Worm (Caenorhabditis elegans) whole organism, young adult: ENCODE results near the gene F26G5.1.

Experiments used
- B0019.2 ChIP-seq: fragments of 200-800 bp; sonication (Bioruptor generic); conservative IDR thresholded peaks from 2 replicates; pipeline ENCODE4 v1.3.6; 2022; ENCODE audit warnings: missing genetic modification reagents, missing genetic modification characterization, missing compliant biosample characterization
- C06A6.2 ChIP-seq: fragments of 200-800 bp; sonication (Bioruptor generic); conservative IDR thresholded peaks from 2 replicates; pipeline ENCODE4 v1.3.6; 2022; ENCODE audit warnings: missing genetic modification characterization, missing compliant biosample characterization
- F55B11.4 ChIP-seq: sonication (generic microtip); optimal IDR thresholded peaks from 2 replicates; lab custom pipeline; 2016; ENCODE audit warnings: missing compliant biosample characterization, missing genetic modification characterization, borderline replicate concordance; ENCODE audit not compliant: insufficient read depth
- F57C9.4 ChIP-seq: sonication (generic microtip); optimal IDR thresholded peaks from 2 replicates; lab custom pipeline; 2017; ENCODE audit warnings: mild to moderate bottlenecking, missing genetic modification characterization, missing compliant biosample characterization
- Y53F4B.3 ChIP-seq: fragments of 200-800 bp; sonication (Bioruptor generic); IDR thresholded peaks from 2 replicates; pipeline ENCODE4 v1.3.6; 2022; ENCODE audit warnings: missing genetic modification reagents, missing genetic modification characterization, missing compliant biosample characterization
- Y53G8AR.9 ChIP-seq: fragments of 200-800 bp; sonication (Bioruptor generic); conservative IDR thresholded peaks from 2 replicates; pipeline ENCODE4 v1.3.6; 2022; ENCODE audit warnings: missing genetic modification reagents, missing genetic modification characterization, missing compliant biosample characterization
- Y56A3A.18 ChIP-seq: fragments of 200-800 bp; sonication (Bioruptor generic); IDR thresholded peaks from 2 replicates; pipeline ENCODE4 v1.3.6; 2022; ENCODE audit warnings: missing genetic modification reagents, missing genetic modification characterization, missing compliant biosample characterization
- ZK185.1 ChIP-seq: sonication (generic microtip); optimal IDR thresholded peaks from 2 replicates; lab custom pipeline; 2016; ENCODE audit warnings: mild to moderate bottlenecking, missing genetic modification characterization, missing compliant biosample characterization; ENCODE audit not compliant: poor library complexity, severe bottlenecking
- atf-7 ChIP-seq: sonication (generic microtip); optimal IDR thresholded peaks from 2 replicates; lab custom pipeline; 2017; ENCODE audit warnings: mild to moderate bottlenecking, missing genetic modification characterization, missing compliant biosample characterization
- ccch-3 ChIP-seq: fragments of 200-800 bp; sonication (Bioruptor generic); optimal IDR thresholded peaks from 2 replicates; lab custom pipeline; 2018; ENCODE audit warnings: mild to moderate bottlenecking, missing genetic modification characterization, missing compliant biosample characterization
- ceh-100 ChIP-seq: fragments of 200-800 bp; sonication (Bioruptor generic); IDR thresholded peaks from 2 replicates; pipeline ENCODE4 v1.3.6; 2022; ENCODE audit warnings: missing genetic modification reagents, missing genetic modification characterization, missing compliant biosample characterization
- ceh-27 ChIP-seq: fragments of 200-800 bp; sonication (Bioruptor generic); optimal IDR thresholded peaks from 2 replicates; lab custom pipeline; 2018; ENCODE audit warnings: mild to moderate bottlenecking, missing genetic modification characterization, moderate library complexity, missing compliant biosample characterization
- ceh-58 ChIP-seq: fragments of 200-800 bp; sonication (Bioruptor generic); IDR thresholded peaks from 2 replicates; pipeline ENCODE4 v1.3.6; 2022; ENCODE audit warnings: missing genetic modification characterization, missing compliant biosample characterization
- ceh-91 ChIP-seq: fragments of 200-800 bp; sonication (Bioruptor generic); IDR thresholded peaks from 2 replicates; pipeline ENCODE4 v1.3.6; 2022; ENCODE audit warnings: missing genetic modification reagents, missing genetic modification characterization, missing compliant biosample characterization
- chd-7 ChIP-seq: sonication (generic microtip); optimal IDR thresholded peaks from 2 replicates; lab custom pipeline; 2016; ENCODE audit warnings: mild to moderate bottlenecking, missing genetic modification characterization, moderate library complexity, missing compliant biosample characterization
- dpff-1 ChIP-seq: sonication (generic microtip); optimal IDR thresholded peaks from 2 replicates; lab custom pipeline; 2017; ENCODE audit warnings: mild to moderate bottlenecking, missing genetic modification characterization, missing compliant biosample characterization
- egl-18 ChIP-seq: fragments of 200-800 bp; sonication (Bioruptor generic); IDR thresholded peaks from 2 replicates; pipeline ENCODE4 v1.3.6; 2022; ENCODE audit warnings: missing genetic modification reagents, missing genetic modification characterization, missing compliant biosample characterization
- ekl-4 ChIP-seq: fragments of 200-800 bp; sonication (Bioruptor generic); IDR thresholded peaks from 2 replicates; pipeline ENCODE4 v1.3.6; 2022; ENCODE audit warnings: missing genetic modification reagents, missing genetic modification characterization, missing compliant biosample characterization
- ets-4 ChIP-seq: fragments of 200-800 bp; sonication (Bioruptor generic); optimal IDR thresholded peaks from 2 replicates; lab custom pipeline; 2018; ENCODE audit warnings: mild to moderate bottlenecking, missing genetic modification characterization, missing compliant biosample characterization
- hrde-1 ChIP-seq: sonication (generic microtip); optimal IDR thresholded peaks from 2 replicates; lab custom pipeline; 2016; ENCODE audit warnings: missing genetic modification characterization, mild to moderate bottlenecking, missing compliant biosample characterization, moderate library complexity, missing genotype, missing genetic modification reagents, borderline replicate concordance
- hsf-1 ChIP-seq: fragments of 200-800 bp; sonication (Bioruptor generic); IDR thresholded peaks from 2 replicates; pipeline ENCODE4 v1.3.6; 2022; ENCODE audit warnings: missing genetic modification reagents, missing genetic modification characterization, missing compliant biosample characterization
- lin-35 ChIP-seq, 3 experiments: fragments of 150-350 bp in 2 of 3; sonication (generic microtip) in 1 of 3; optimal IDR thresholded peaks; 2 replicates each; lab custom pipeline; 2014 to 2018; ENCODE audit warnings: missing biosample characterization in 3 of 3, missing genetic modification characterization in 3 of 3, missing genetic modification reagents in 3 of 3
- lin-40 ChIP-seq: sonication (generic microtip); optimal IDR thresholded peaks from 2 replicates; lab custom pipeline; 2016; ENCODE audit warnings: missing genetic modification characterization, mild to moderate bottlenecking, missing compliant biosample characterization, missing genotype, missing genetic modification reagents
- lsy-27 ChIP-seq: sonication (generic microtip); optimal IDR thresholded peaks from 2 replicates; lab custom pipeline; 2017; ENCODE audit warnings: missing genetic modification characterization, mild to moderate bottlenecking, missing compliant biosample characterization, antibody characterized with exemption, missing genotype, borderline replicate concordance; ENCODE audit not compliant: insufficient read depth
- madf-3 ChIP-seq: fragments of 200-800 bp; sonication (Bioruptor generic); IDR thresholded peaks from 2 replicates; pipeline ENCODE4 v1.3.6; 2022; ENCODE audit warnings: missing genetic modification reagents, missing genetic modification characterization, missing compliant biosample characterization
- mel-28 ChIP-seq: sonication (generic microtip); optimal IDR thresholded peaks from 2 replicates; lab custom pipeline; 2016; ENCODE audit warnings: borderline replicate concordance, mild to moderate bottlenecking, missing genetic modification characterization, missing compliant biosample characterization
- nfya-2 ChIP-seq: fragments of 200-800 bp; sonication (Bioruptor generic); IDR thresholded peaks from 2 replicates; pipeline ENCODE4 v1.3.6; 2022; ENCODE audit warnings: missing genetic modification reagents, missing genetic modification characterization, missing compliant biosample characterization
- nfyb-1 ChIP-seq: fragments of 200-800 bp; sonication (Bioruptor generic); IDR thresholded peaks from 2 replicates; pipeline ENCODE4 v1.3.6; 2022; ENCODE audit warnings: missing genetic modification reagents, missing genetic modification characterization, missing compliant biosample characterization
- nhr-27 ChIP-seq: fragments of 200-800 bp; sonication (Bioruptor generic); optimal IDR thresholded peaks from 2 replicates; lab custom pipeline; 2018; ENCODE audit warnings: mild to moderate bottlenecking, missing genetic modification characterization, moderate library complexity, missing compliant biosample characterization
- nhr-80 ChIP-seq: sonication (generic microtip); optimal IDR thresholded peaks from 2 replicates; lab custom pipeline; 2016; ENCODE audit warnings: missing genetic modification characterization, missing compliant biosample characterization
- pbrm-1 ChIP-seq: fragments of 200-800 bp; sonication (Bioruptor generic); IDR thresholded peaks from 2 replicates; pipeline ENCODE4 v1.3.6; 2022; ENCODE audit warnings: missing genetic modification reagents, missing genetic modification characterization, missing compliant biosample characterization
- snpc-1.3 ChIP-seq: sonication (generic microtip); optimal IDR thresholded peaks from 2 replicates; lab custom pipeline; 2017; ENCODE audit warnings: missing genetic modification characterization, mild to moderate bottlenecking, missing compliant biosample characterization, antibody characterized with exemption, moderate library complexity, missing genotype, missing genetic modification reagents; ENCODE audit not compliant: insufficient read depth
- snpc-4 ChIP-seq, 5 experiments: fragments of 150-350 bp in 1 of 5; sonication (generic microtip) in 4 of 5; optimal IDR thresholded peaks; 2 replicates each; lab custom pipeline; 2014 to 2018; ENCODE audit warnings: missing genetic modification characterization in 5 of 5, missing biosample characterization in 3 of 5, antibody characterized with exemption in 2 of 5, mild to moderate bottlenecking in 2 of 5, missing compliant biosample characterization in 2 of 5, missing genotype in 2 of 5, moderate library complexity in 2 of 5, missing genetic modification reagents in 1 of 5
- xnd-1 ChIP-seq: sonication (generic microtip); optimal IDR thresholded peaks from 2 replicates; lab custom pipeline; 2016; ENCODE audit warnings: missing genotype, missing genetic modification reagents, missing genetic modification characterization, missing compliant biosample characterization

Gene F26G5.1

ce11 chrV:4965790-4966189 lies 9.5 kb upstream of the F26G5.1 start:
- TF ChIP-seq hsf-1 (no peak), snpc-4 (GFP tag; optimal IDR thresholded peaks at IDR 0.05; lab: Kevin White, UChicago) (no peak), snpc-4 (tag; optimal IDR thresholded peaks at IDR 0.05; lab: Kevin White, UChicago) (no peak), nhr-27 (tag; lab: Kevin White, UChicago) (no peak), ZK185.1 (tag; lab: Kevin White, UChicago) (no peak), Y53G8AR.9 (GFP tag; lab: Robert Waterston, UW) (no peak), F55B11.4 (tag; lab: Kevin White, UChicago) (no peak), lin-35 (GFP tag; optimal IDR thresholded peaks at IDR 0.05; lab: Kevin White, UChicago) (no peak), madf-3 (GFP tag; lab: Robert Waterston, UW) (no peak), hrde-1 (no peak), egl-18 (GFP tag; lab: Robert Waterston, UW) (no peak), ets-4 (GFP tag; lab: Kevin White, UChicago) (no peak), mel-28 (tag; lab: Kevin White, UChicago) (no peak), xnd-1 (tag; lab: Kevin White, UChicago) (no peak)

- TF ChIP-seq pbrm-1 (GFP tag; lab: Robert Waterston, UW) (no peak), dpff-1 (tag; lab: Kevin White, UChicago) (no peak), ccch-3 (no peak), B0019.2 (GFP tag; lab: Robert Waterston, UW) (no peak), lin-40 (no peak)
These were observed 8.0 kb upstream of the F26G5.1 start for ce11 chrV:4967238-4967637.

ce11 chrV:4968775-4969174 lies 6.5 kb upstream of the F26G5.1 start:
- no peak for TF ChIP-seq ekl-4 (GFP tag; lab: Robert Waterston, UW)
- TF ChIP-seq nhr-80 (tag; lab: Kevin White, UChicago) = peak; percentile 6
- no peak for TF ChIP-seq nfya-2

ce11 chrV:4969503-4969902 lies 5.8 kb upstream of the F26G5.1 start:
- TF ChIP-seq Y53F4B.3 (GFP tag; lab: Robert Waterston, UW) = no peak
- TF ChIP-seq chd-7 (tag; lab: Kevin White, UChicago) = no peak
- TF ChIP-seq ceh-100 (GFP tag; lab: Robert Waterston, UW) = no peak
- peak; percentile 5 for TF ChIP-seq nhr-80 (tag; lab: Kevin White, UChicago)
- no peak for TF ChIP-seq nfyb-1
- no peak for TF ChIP-seq dpff-1 (tag; lab: Kevin White, UChicago)
- no peak for TF ChIP-seq C06A6.2 (GFP tag; lab: Robert Waterston, UW)
- no peak for TF ChIP-seq ceh-91 (GFP tag; lab: Robert Waterston, UW)
- TF ChIP-seq F57C9.4 = no peak

ce11 chrV:4972943-4973342 lies 2.3 kb upstream of the F26G5.1 start, which contains the start of gene srsx-9:
Gene srsx-9, minus strand, starts transcription at chrV:4973043.
- TF ChIP-seq ceh-100 (GFP tag; lab: Robert Waterston, UW) = no peak
- TF ChIP-seq nfyb-1 = no peak
- TF ChIP-seq ceh-27 = no peak
- no peak for TF ChIP-seq snpc-1.3
- TF ChIP-seq ceh-58 = no peak
- no peak for TF ChIP-seq Y56A3A.18
- TF ChIP-seq lsy-27 (tag; lab: Kevin White, UChicago) = no peak
- no peak for TF ChIP-seq atf-7 (tag; lab: Kevin White, UChicago)
